Worm (Caenorhabditis elegans) whole organism, L1 larva: ENCODE results near the gene srxa-4.

ENCODE experiments used
- C16A3.4 ChIP-seq: fragments of 150-350 bp; optimal IDR thresholded peaks from 2 replicates; lab custom pipeline; 2014; ENCODE audit warnings: missing biosample characterization, missing genetic modification characterization
- Y116A8C.19 ChIP-seq: sonication (generic microtip); optimal IDR thresholded peaks from 2 replicates; lab custom pipeline; 2016; ENCODE audit warnings: missing compliant biosample characterization, missing genetic modification characterization, borderline replicate concordance
- ama-1 ChIP-seq: fragments of 150-350 bp; optimal IDR thresholded peaks from 2 replicates; lab custom pipeline; 2014
- blmp-1 ChIP-seq: fragments of 150-350 bp; optimal IDR thresholded peaks from 2 replicates; lab custom pipeline; 2014; ENCODE audit warnings: missing biosample characterization, missing genetic modification characterization
- ceh-63 ChIP-seq: fragments of 200-800 bp; sonication (Bioruptor generic); optimal IDR thresholded peaks from 2 replicates; lab custom pipeline; 2018; ENCODE audit warnings: mild to moderate bottlenecking, missing genetic modification characterization, missing compliant biosample characterization
- ceh-8 ChIP-seq: fragments of 200-800 bp; sonication (Bioruptor generic); optimal IDR thresholded peaks from 2 replicates; lab custom pipeline; 2018; ENCODE audit warnings: mild to moderate bottlenecking, missing genetic modification characterization, moderate library complexity, missing compliant biosample characterization
- ceh-82 ChIP-seq, 3 experiments: fragments of 150-350 bp in 1 of 3; sonication (generic microtip) in 2 of 3; optimal IDR thresholded peaks; 2 replicates each; lab custom pipeline; 2014 to 2017; ENCODE audit warnings: missing biosample characterization in 3 of 3, missing genetic modification characterization in 3 of 3
- ceh-88 ChIP-seq: fragments of 200-800 bp; sonication (Bioruptor generic); IDR thresholded peaks from 2 replicates; pipeline ENCODE4 v1.3.6; 2022; ENCODE audit warnings: missing genetic modification characterization, missing compliant biosample characterization
- ces-1 ChIP-seq: fragments of 150-350 bp; optimal IDR thresholded peaks from 2 replicates; lab custom pipeline; 2014; ENCODE audit warnings: missing biosample characterization, missing genetic modification reagents, missing genetic modification characterization
- dsc-1 ChIP-seq: sonication (generic microtip); optimal IDR thresholded peaks from 2 replicates; lab custom pipeline; 2016; ENCODE audit warnings: mild to moderate bottlenecking, missing genetic modification characterization, missing compliant biosample characterization
- efl-1 ChIP-seq, 4 experiments: fragments of 150-350 bp; optimal IDR thresholded peaks in 3 of 4; peaks in 1 of 4; 1 replicate in 1 of 4; 2 replicates in 3 of 4; lab custom pipeline; 2014; ENCODE audit warnings: missing biosample characterization in 2 of 4, missing genetic modification characterization in 2 of 4, missing genetic modification reagents in 2 of 4
- efl-3 ChIP-seq: fragments of 200-800 bp; sonication (Bioruptor generic); optimal IDR thresholded peaks from 2 replicates; lab custom pipeline; 2018; ENCODE audit warnings: mild to moderate bottlenecking, missing genetic modification characterization, missing compliant biosample characterization
- egl-13 ChIP-seq: sonication (generic microtip); optimal IDR thresholded peaks from 2 replicates; lab custom pipeline; 2016; ENCODE audit warnings: missing genotype, missing genetic modification reagents, missing genetic modification characterization, missing compliant biosample characterization
- elt-2 ChIP-seq: sonication (generic microtip); optimal IDR thresholded peaks from 2 replicates; lab custom pipeline; 2016; ENCODE audit warnings: missing genetic modification characterization, mild to moderate bottlenecking, inconsistent platforms, missing compliant biosample characterization, missing genetic modification reagents
- elt-3 ChIP-seq, 6 experiments: fragments of 150-350 bp in 1 of 6; sonication (generic microtip); optimal IDR thresholded peaks; 2 replicates each; lab custom pipeline; 2017 to 2018; ENCODE audit warnings: missing biosample characterization in 6 of 6, missing genetic modification characterization in 6 of 6, inconsistent platforms in 1 of 6
- ets-5 ChIP-seq: fragments of 200-800 bp; sonication (Bioruptor generic); IDR thresholded peaks from 2 replicates; pipeline ENCODE4 v1.3.6; 2022; ENCODE audit warnings: missing genetic modification characterization, missing compliant biosample characterization
- fkh-8 ChIP-seq: sonication (generic microtip); optimal IDR thresholded peaks from 2 replicates; lab custom pipeline; 2016; ENCODE audit warnings: mild to moderate bottlenecking, missing genetic modification characterization, missing compliant biosample characterization
- grh-1 ChIP-seq: fragments of 200-800 bp; sonication (Bioruptor generic); IDR thresholded peaks from 2 replicates; pipeline ENCODE4 v1.3.6; 2022; ENCODE audit warnings: missing genetic modification reagents, missing genetic modification characterization, missing compliant biosample characterization
- hlh-4 ChIP-seq: sonication (generic microtip); optimal IDR thresholded peaks from 2 replicates; lab custom pipeline; 2016; ENCODE audit warnings: mild to moderate bottlenecking, missing genetic modification characterization, missing compliant biosample characterization
- lin-13 ChIP-seq: fragments of 150-350 bp; optimal IDR thresholded peaks from 2 replicates; lab custom pipeline; 2014; ENCODE audit warnings: missing biosample characterization, missing genetic modification reagents, missing genetic modification characterization
- lin-15B ChIP-seq: fragments of 150-350 bp; sonication (generic microtip); optimal IDR thresholded peaks from 3 replicates; lab custom pipeline; 2014; ENCODE audit warnings: missing biosample characterization, missing genetic modification characterization
- lin-39 ChIP-seq: fragments of 150-350 bp; optimal IDR thresholded peaks from 2 replicates; lab custom pipeline; 2014; ENCODE audit warnings: missing biosample characterization, missing genetic modification reagents, missing genetic modification characterization
- lir-3 ChIP-seq: sonication (generic microtip); optimal IDR thresholded peaks from 2 replicates; lab custom pipeline; 2016; ENCODE audit warnings: mild to moderate bottlenecking, missing genetic modification characterization, moderate library complexity, missing compliant biosample characterization; ENCODE audit not compliant: poor library complexity
- mdl-1 ChIP-seq, 2 experiments: fragments of 150-350 bp; optimal IDR thresholded peaks; 2 replicates each; lab custom pipeline; 2014 to 2017; ENCODE audit warnings: missing biosample characterization in 2 of 2, missing genetic modification characterization in 2 of 2, inconsistent platforms in 1 of 2
- nhr-11 ChIP-seq: fragments of 150-350 bp; optimal IDR thresholded peaks from 2 replicates; lab custom pipeline; 2014; ENCODE audit warnings: missing biosample characterization, missing genetic modification characterization
- nhr-20 ChIP-seq: sonication (generic microtip); optimal IDR thresholded peaks from 2 replicates; lab custom pipeline; 2016; ENCODE audit warnings: mild to moderate bottlenecking, missing genetic modification characterization, missing compliant biosample characterization
- nhr-237 ChIP-seq: fragments of 150-350 bp; optimal IDR thresholded peaks from 2 replicates; lab custom pipeline; 2014; ENCODE audit warnings: missing biosample characterization, missing genetic modification characterization
- nhr-76 ChIP-seq: sonication (generic microtip); optimal IDR thresholded peaks from 2 replicates; lab custom pipeline; 2017; ENCODE audit warnings: missing biosample characterization, missing genetic modification characterization
- nhr-77 ChIP-seq: fragments of 150-350 bp; optimal IDR thresholded peaks from 2 replicates; lab custom pipeline; 2014; ENCODE audit warnings: missing biosample characterization, missing genetic modification characterization
- nhr-85 ChIP-seq: sonication (generic microtip); peaks from one replicate; lab custom pipeline; 2016; ENCODE audit warnings: missing genetic modification characterization, inconsistent platforms, missing compliant biosample characterization
- nhr-90 ChIP-seq: sonication (generic microtip); optimal IDR thresholded peaks from 2 replicates; lab custom pipeline; 2016; ENCODE audit warnings: mild to moderate bottlenecking, missing genetic modification characterization, missing compliant biosample characterization; ENCODE audit not compliant: poor library complexity
- pax-3 ChIP-seq: fragments of 200-800 bp; sonication (Bioruptor generic); optimal IDR thresholded peaks from 2 replicates; lab custom pipeline; 2018; ENCODE audit warnings: mild to moderate bottlenecking, missing genetic modification characterization, moderate library complexity, missing compliant biosample characterization
- snu-23 ChIP-seq: sonication (generic microtip); optimal IDR thresholded peaks from 2 replicates; lab custom pipeline; 2016; ENCODE audit warnings: missing genetic modification characterization, missing compliant biosample characterization
- sox-4 ChIP-seq: sonication (generic microtip); optimal IDR thresholded peaks from 2 replicates; lab custom pipeline; 2016; ENCODE audit warnings: missing genetic modification characterization, missing compliant biosample characterization
- tbx-2 ChIP-seq: sonication (generic microtip); optimal IDR thresholded peaks from 2 replicates; lab custom pipeline; 2016; ENCODE audit warnings: missing genetic modification characterization, missing compliant biosample characterization
- tlp-1 ChIP-seq: fragments of 150-350 bp; optimal IDR thresholded peaks from 2 replicates; lab custom pipeline; 2014; ENCODE audit warnings: missing biosample characterization, missing genetic modification characterization
- unc-130 ChIP-seq: fragments of 150-350 bp; optimal IDR thresholded peaks from 2 replicates; lab custom pipeline; 2017; ENCODE audit warnings: missing biosample characterization, missing genetic modification characterization, inconsistent platforms
- unc-30 ChIP-seq: sonication (generic microtip); optimal IDR thresholded peaks from 2 replicates; lab custom pipeline; 2017; ENCODE audit warnings: missing biosample characterization, missing genetic modification characterization
- zag-1 ChIP-seq: fragments of 150-350 bp; optimal IDR thresholded peaks from 2 replicates; lab custom pipeline; 2014; ENCODE audit warnings: missing biosample characterization, missing genetic modification characterization
- zip-4 ChIP-seq: fragments of 200-800 bp; sonication (Bioruptor generic); optimal IDR thresholded peaks from 2 replicates; lab custom pipeline; 2018; ENCODE audit warnings: mild to moderate bottlenecking, missing genetic modification characterization, moderate library complexity, missing compliant biosample characterization
- ztf-11 ChIP-seq, 2 experiments: sonication (generic microtip); optimal IDR thresholded peaks; 2 replicates each; lab custom pipeline; 2016 to 2017; ENCODE audit warnings: missing genetic modification characterization in 2 of 2, missing biosample characterization in 1 of 2, missing compliant biosample characterization in 1 of 2
- ztf-4 ChIP-seq: fragments of 150-350 bp; optimal IDR thresholded peaks from 2 replicates; lab custom pipeline; 2014; ENCODE audit warnings: missing biosample characterization, missing genetic modification characterization

srxa-4 gene

DNA sequence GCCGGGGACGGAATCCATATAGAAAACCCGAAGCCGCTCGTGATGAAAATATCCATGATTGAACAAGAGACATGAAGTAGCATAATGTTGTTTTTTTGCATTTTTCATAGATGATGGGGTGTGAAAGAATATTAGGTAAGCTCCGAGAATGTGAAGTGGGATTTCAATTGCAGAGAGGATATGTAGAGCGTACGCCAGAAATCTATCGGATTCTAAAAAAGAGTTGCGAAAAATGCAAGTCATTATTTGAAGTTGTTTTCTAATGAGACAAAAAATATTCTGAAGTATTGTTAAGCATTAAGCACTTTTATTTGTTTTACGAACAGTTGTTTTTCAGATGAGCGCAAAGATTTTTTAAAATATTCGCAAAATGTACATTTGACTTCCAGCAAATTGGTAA lies 4.1 kb downstream of the srxa-4 start, which contains the start of gene F18E3.10:
TSS of gene F18E3.10 (minus strand) at position 101 of the 400 bp plus-strand sequence.
- TF ChIP-seq nhr-237 (tag; lab: Kevin White, UChicago) (no peak), elt-2 (tag; lab: Kevin White, UChicago) (no peak), egl-13 (tag; lab: Kevin White, UChicago) (no peak), ceh-8 (GFP tag; lab: Kevin White, UChicago) (no peak), unc-30 (no peak), blmp-1 (tag; lab: Kevin White, UChicago) (no peak), Y116A8C.19 (no peak), ztf-11 (tag; optimal IDR thresholded peaks at IDR 0.05; lab: Kevin White, UChicago) (no peak), ztf-4 (no peak), nhr-20 (tag; lab: Kevin White, UChicago) (no peak), mdl-1 (tag; optimal IDR thresholded peaks at IDR 0.05; lab: Kevin White, UChicago) (no peak), zag-1 (tag; lab: Kevin White, UChicago) (no peak), lir-3 (tag; lab: Kevin White, UChicago) (no peak), sox-4 (no peak), ets-5 (GFP tag; lab: Robert Waterston, UW) (no peak), tlp-1 (tag; lab: Kevin White, UChicago) (no peak)

DNA sequence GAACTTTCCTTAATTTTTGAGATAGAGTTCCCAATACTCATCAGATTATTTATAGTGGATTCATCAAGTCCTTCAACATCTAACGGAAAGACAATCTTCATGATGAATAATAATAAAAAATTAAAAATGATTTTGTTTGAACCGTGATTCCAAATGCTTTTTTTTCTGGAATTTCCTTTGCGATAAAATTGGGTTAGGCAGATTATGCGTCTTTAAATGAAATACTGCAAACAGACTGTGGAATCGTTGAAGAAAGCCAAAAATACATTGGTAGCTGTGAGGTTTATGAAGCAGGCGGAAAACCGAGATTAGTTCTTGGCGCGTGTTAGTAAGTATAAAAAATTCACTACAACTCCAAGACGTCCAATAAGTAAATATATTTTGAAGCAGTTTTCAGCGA lies 6.3 kb downstream of the srxa-4 start, which contains the start of gene srw-68:
TSS of gene srw-68 (minus strand) at position 101 of the 400 bp plus-strand sequence.
- TF ChIP-seq lin-15B (tag; lab: Kevin White, UChicago), result no peak
- TF ChIP-seq ztf-4, result no peak
- no peak for TF ChIP-seq ztf-11 (tag; optimal IDR thresholded peaks at IDR 0.05; lab: Kevin White, UChicago)
- no peak for TF ChIP-seq ces-1 (GFP tag; lab: Kevin White, UChicago)
- no peak for TF ChIP-seq ceh-8 (GFP tag; lab: Kevin White, UChicago)
- TF ChIP-seq tbx-2, result no peak
- no peak for TF ChIP-seq lin-39 (tag; lab: Kevin White, UChicago)
- no peak for TF ChIP-seq ama-1

DNA sequence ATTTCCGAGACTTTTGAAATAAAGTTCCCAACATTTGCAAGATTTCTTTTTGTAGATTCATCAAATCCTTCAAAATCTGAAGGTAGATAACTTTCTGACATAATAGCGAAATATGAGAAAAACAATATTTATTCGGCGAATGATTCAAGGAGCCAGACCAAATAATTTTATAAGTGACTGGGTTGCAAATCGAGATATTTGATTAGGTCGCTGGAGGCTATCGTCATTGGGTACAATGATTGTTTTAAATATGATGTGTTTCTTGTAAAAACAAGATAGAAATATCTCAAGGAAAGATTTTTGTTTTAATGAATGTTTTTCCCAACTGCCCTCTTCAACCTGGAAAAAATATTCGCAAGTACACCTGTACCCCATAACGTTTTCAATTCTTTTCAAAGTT lies 8.6 kb downstream of the srxa-4 start, which contains the start of gene srw-69:
TSS of gene srw-69 (minus strand) at position 101 of the 400 bp plus-strand sequence.
- no peak for TF ChIP-seq unc-30
- no peak for TF ChIP-seq lin-39 (tag; lab: Kevin White, UChicago)
- TF ChIP-seq ceh-88 (GFP tag; lab: Robert Waterston, UW), result no peak
- no peak for TF ChIP-seq zip-4 (GFP tag; lab: Kevin White, UChicago)
- no peak for TF ChIP-seq nhr-76 (tag; lab: Kevin White, UChicago)
- TF ChIP-seq ceh-8 (GFP tag; lab: Kevin White, UChicago), result no peak
- no peak for TF ChIP-seq tbx-2
- TF ChIP-seq ceh-82 (tag; optimal IDR thresholded peaks at IDR 0.05; lab: Kevin White, UChicago), result no peak
- no peak for TF ChIP-seq nhr-85 (tag; lab: Kevin White, UChicago)

- no peak for TF ChIP-seq snu-23 (GFP tag; lab: Kevin White, UChicago)
- TF ChIP-seq fkh-8, result peak; percentile 33
- TF ChIP-seq hlh-4 (tag; lab: Kevin White, UChicago), result no peak
- peak; percentile 30 for TF ChIP-seq nhr-11 (tag; lab: Kevin White, UChicago)
Observed at ce11 chrV:7431016-7431415, 10.8 kb downstream of the srxa-4 start, which contains the start of gene srw-71. TSS of gene srw-71 (minus strand) at chrV:7431116.

ce11 chrV:7432441-7433146 lies 12.3 kb downstream of the srxa-4 start:
- TF ChIP-seq snu-23 (GFP tag; lab: Kevin White, UChicago) (peak; percentile 44), dsc-1 (tag; lab: Kevin White, UChicago) (no peak), ama-1 (peak; percentile 52), mdl-1 (tag; optimal IDR thresholded peaks at IDR 0.05; lab: Kevin White, UChicago) (no peak), nhr-85 (tag; lab: Kevin White, UChicago) (peak; percentile 53), efl-1 (optimal IDR thresholded peaks at IDR 0.05; lab: Kevin White, UChicago) (no peak), efl-1 (GFP tag; optimal IDR thresholded peaks at IDR 0.05 in 1 of 2; lab: Kevin White, UChicago) (peak in 1 of 2 experiments; percentile 80), tlp-1 (tag; lab: Kevin White, UChicago) (no peak), ceh-82 (tag; optimal IDR thresholded peaks at IDR 0.05; lab: Kevin White, UChicago) (no peak), lin-13 (GFP tag; lab: Kevin White, UChicago) (no peak), Y116A8C.19 (no peak), pax-3 (tag; lab: Kevin White, UChicago) (no peak), nhr-20 (tag; lab: Kevin White, UChicago) (peak; percentile 6), efl-3 (GFP tag; lab: Kevin White, UChicago) (no peak), lir-3 (tag; lab: Kevin White, UChicago) (peak; percentile 21), grh-1 (GFP tag; lab: Robert Waterston, UW) (no peak), elt-3 (tag; optimal IDR thresholded peaks at IDR 0.05; lab: Kevin White, UChicago) (peak in 1 of 6 experiments; percentile 35), nhr-90 (tag; lab: Kevin White, UChicago) (peak; percentile 24), unc-130 (tag; lab: Kevin White, UChicago) (no peak), nhr-77 (tag; lab: Kevin White, UChicago) (no peak), C16A3.4 (tag; lab: Kevin White, UChicago) (no peak), ceh-63 (GFP tag; lab: Kevin White, UChicago) (no peak)
